Worm (Caenorhabditis elegans) whole organism, L2 larva: ENCODE data around the gene W07E11.1.

Experiments used
- C34F6.9 ChIP-seq: fragments of 150-350 bp; optimal IDR thresholded peaks from 2 replicates; lab custom pipeline; 2014; ENCODE audit warnings: missing biosample characterization, missing genetic modification characterization
- R02D3.7 ChIP-seq: fragments of 150-350 bp; optimal IDR thresholded peaks from 2 replicates; lab custom pipeline; 2014; ENCODE audit warnings: missing biosample characterization, missing genetic modification characterization
- Y55F3AM.14 ChIP-seq: fragments of 200-800 bp; sonication (Bioruptor generic); optimal IDR thresholded peaks from 2 replicates; lab custom pipeline; 2018; ENCODE audit warnings: mild to moderate bottlenecking, missing genetic modification characterization, missing compliant biosample characterization
- ZK546.5 ChIP-seq: sonication (generic microtip); optimal IDR thresholded peaks from 2 replicates; lab custom pipeline; 2017; ENCODE audit warnings: missing biosample characterization, missing genetic modification characterization
- aly-2 ChIP-seq: fragments of 150-350 bp; optimal IDR thresholded peaks from 2 replicates; lab custom pipeline; 2014; ENCODE audit warnings: missing biosample characterization, missing genetic modification characterization
- ama-1 ChIP-seq: fragments of 150-350 bp; optimal IDR thresholded peaks from 2 replicates; lab custom pipeline; 2018; ENCODE audit warnings: inconsistent platforms
- blmp-1 ChIP-seq: sonication (generic microtip); optimal IDR thresholded peaks from 2 replicates; lab custom pipeline; 2017; ENCODE audit warnings: missing genetic modification characterization, mild to moderate bottlenecking, missing compliant biosample characterization, antibody characterized with exemption, moderate library complexity; ENCODE audit not compliant: insufficient read depth
- ceh-16 ChIP-seq: fragments of 150-350 bp; optimal IDR thresholded peaks from 2 replicates; lab custom pipeline; 2014; ENCODE audit warnings: missing biosample characterization, missing genetic modification characterization
- ceh-82 ChIP-seq: fragments of 150-350 bp; optimal IDR thresholded peaks from 2 replicates; lab custom pipeline; 2014; ENCODE audit warnings: missing biosample characterization, missing genetic modification characterization
- crh-2 ChIP-seq: sonication (generic microtip); optimal IDR thresholded peaks from 2 replicates; lab custom pipeline; 2017; ENCODE audit warnings: missing biosample characterization, missing genetic modification characterization
- dmd-4 ChIP-seq: sonication (generic microtip); optimal IDR thresholded peaks from 2 replicates; lab custom pipeline; 2017; ENCODE audit warnings: missing biosample characterization, missing genetic modification characterization
- elt-1 ChIP-seq: fragments of 150-350 bp; optimal IDR thresholded peaks from 2 replicates; lab custom pipeline; 2014; ENCODE audit warnings: missing biosample characterization, missing genetic modification characterization
- elt-3 ChIP-seq: sonication (generic microtip); optimal IDR thresholded peaks from 2 replicates; lab custom pipeline; 2017; ENCODE audit warnings: missing biosample characterization, missing genetic modification characterization
- fos-1 ChIP-seq: fragments of 150-350 bp; optimal IDR thresholded peaks from 2 replicates; lab custom pipeline; 2014; ENCODE audit warnings: missing biosample characterization, missing genetic modification characterization
- gmeb-1 ChIP-seq: fragments of 150-350 bp; optimal IDR thresholded peaks from 2 replicates; lab custom pipeline; 2014; ENCODE audit warnings: missing biosample characterization, missing genetic modification characterization
- lin-11 ChIP-seq: fragments of 150-350 bp; sonication (generic microtip); optimal IDR thresholded peaks from 2 replicates; lab custom pipeline; 2014; ENCODE audit warnings: missing biosample characterization, missing genetic modification characterization, inconsistent platforms, mixed read lengths
- lin-13 ChIP-seq: fragments of 150-350 bp; optimal IDR thresholded peaks from 2 replicates; lab custom pipeline; 2014; ENCODE audit warnings: missing biosample characterization, missing genetic modification reagents, missing genetic modification characterization
- lin-39 ChIP-seq: fragments of 150-350 bp; optimal IDR thresholded peaks from 2 replicates; lab custom pipeline; 2014; ENCODE audit warnings: missing biosample characterization, missing genetic modification reagents, missing genetic modification characterization
- lsy-2 ChIP-seq, 2 experiments: fragments of 150-350 bp in 1 of 2; sonication (generic microtip) in 1 of 2; optimal IDR thresholded peaks; 2 replicates each; lab custom pipeline; 2014 to 2017; ENCODE audit warnings: missing biosample characterization in 2 of 2, missing genetic modification characterization in 2 of 2
- mab-5 ChIP-seq: fragments of 150-350 bp; optimal IDR thresholded peaks from 2 replicates; lab custom pipeline; 2014; ENCODE audit warnings: missing biosample characterization, missing genetic modification characterization
- mbf-1 ChIP-seq: sonication (generic microtip); optimal IDR thresholded peaks from 2 replicates; lab custom pipeline; 2017; ENCODE audit warnings: missing biosample characterization, missing genetic modification characterization
- mdl-1 ChIP-seq, 2 experiments: fragments of 150-350 bp in 1 of 2; sonication (generic microtip) in 1 of 2; optimal IDR thresholded peaks; 2 replicates each; lab custom pipeline; 2017; ENCODE audit warnings: missing biosample characterization in 2 of 2, missing genetic modification characterization in 2 of 2
- nhr-10 ChIP-seq: sonication (generic microtip); optimal IDR thresholded peaks from 2 replicates; lab custom pipeline; 2017; ENCODE audit warnings: missing biosample characterization, missing genetic modification characterization
- nhr-11 ChIP-seq: fragments of 150-350 bp; optimal IDR thresholded peaks from 2 replicates; lab custom pipeline; 2014; ENCODE audit warnings: missing biosample characterization, missing genetic modification characterization
- nhr-12 ChIP-seq: fragments of 150-350 bp; optimal IDR thresholded peaks from 2 replicates; lab custom pipeline; 2014; ENCODE audit warnings: missing biosample characterization, missing genetic modification characterization
- nhr-129 ChIP-seq: fragments of 150-350 bp; optimal IDR thresholded peaks from 2 replicates; lab custom pipeline; 2014; ENCODE audit warnings: missing biosample characterization, missing genetic modification characterization
- nhr-21 ChIP-seq: fragments of 150-350 bp; optimal IDR thresholded peaks from 2 replicates; lab custom pipeline; 2014; ENCODE audit warnings: missing biosample characterization, missing genetic modification characterization
- nhr-23 ChIP-seq: fragments of 150-350 bp; optimal IDR thresholded peaks from 2 replicates; lab custom pipeline; 2014; ENCODE audit warnings: missing biosample characterization, missing genetic modification reagents, missing genetic modification characterization
- nhr-237 ChIP-seq: fragments of 150-350 bp; optimal IDR thresholded peaks from 2 replicates; lab custom pipeline; 2014; ENCODE audit warnings: missing biosample characterization, missing genetic modification characterization
- nhr-6 ChIP-seq: fragments of 150-350 bp; optimal IDR thresholded peaks from 2 replicates; lab custom pipeline; 2014; ENCODE audit warnings: missing biosample characterization, missing genetic modification characterization
- peb-1 ChIP-seq: fragments of 150-350 bp; optimal IDR thresholded peaks from 2 replicates; lab custom pipeline; 2014; ENCODE audit warnings: missing biosample characterization, missing genetic modification characterization
- skn-1 ChIP-seq: sonication (generic microtip); optimal IDR thresholded peaks from 2 replicates; lab custom pipeline; 2017; ENCODE audit warnings: missing biosample characterization, missing genetic modification characterization
- sma-9 ChIP-seq, 2 experiments: fragments of 150-350 bp in 1 of 2; sonication (generic microtip) in 1 of 2; optimal IDR thresholded peaks; 2 replicates each; lab custom pipeline; 2014 to 2016; ENCODE audit warnings: missing genetic modification characterization in 2 of 2, mild to moderate bottlenecking in 1 of 2, missing biosample characterization in 1 of 2, missing compliant biosample characterization in 1 of 2, missing genetic modification reagents in 1 of 2, moderate library complexity in 1 of 2
- snpc-4 ChIP-seq: fragments of 150-350 bp; optimal IDR thresholded peaks from 2 replicates; lab custom pipeline; 2014; ENCODE audit warnings: missing biosample characterization, missing genetic modification characterization
- unc-39 ChIP-seq: fragments of 150-350 bp; optimal IDR thresholded peaks from 2 replicates; lab custom pipeline; 2014; ENCODE audit warnings: missing biosample characterization, missing genetic modification characterization
- unc-62 ChIP-seq: fragments of 150-350 bp; optimal IDR thresholded peaks from 2 replicates; lab custom pipeline; 2014; ENCODE audit warnings: missing biosample characterization, missing genetic modification reagents, missing genetic modification characterization
- zag-1 ChIP-seq: fragments of 150-350 bp; optimal IDR thresholded peaks from 2 replicates; lab custom pipeline; 2014; ENCODE audit warnings: missing biosample characterization, missing genetic modification characterization

The W07E11.1 gene

ce11 chrX:10074233-10074632 is 10.2 kb upstream of the W07E11.1 start, which contains the start of gene ZC373.5:
TSS of gene ZC373.5 (minus strand) at chrX:10074391.
- TF ChIP-seq unc-39 (tag; lab: Kevin White, UChicago) (no peak), nhr-129 (tag; lab: Kevin White, UChicago) (peak; percentile 36), R02D3.7 (no peak), lsy-2 (tag; optimal IDR thresholded peaks at IDR 0.05; lab: Kevin White, UChicago) (peak in 1 of 2 experiments; percentile 1), C34F6.9 (tag; lab: Kevin White, UChicago) (peak; percentile 6), fos-1 (tag; lab: Kevin White, UChicago) (peak; percentile 70), skn-1 (tag; lab: Kevin White, UChicago) (no peak), lin-39 (tag; lab: Kevin White, UChicago) (no peak), mab-5 (no peak), zag-1 (tag; lab: Kevin White, UChicago) (no peak), crh-2 (tag; lab: Kevin White, UChicago) (peak; percentile 38), gmeb-1 (peak; percentile 21)

- TF ChIP-seq aly-2 (tag; lab: Kevin White, UChicago) (no peak), peb-1 (tag; lab: Kevin White, UChicago) (no peak), nhr-6 (tag; lab: Kevin White, UChicago) (no peak), nhr-12 (tag; lab: Kevin White, UChicago) (no peak), nhr-10 (tag; lab: Kevin White, UChicago) (no peak), mbf-1 (tag; lab: Kevin White, UChicago) (no peak), lin-39 (tag; lab: Kevin White, UChicago) (no peak), mdl-1 (tag; optimal IDR thresholded peaks at IDR 0.05; lab: Kevin White, UChicago) (no peak), crh-2 (tag; lab: Kevin White, UChicago) (no peak), Y55F3AM.14 (GFP tag; lab: Kevin White, UChicago) (no peak), R02D3.7 (no peak), nhr-237 (tag; lab: Kevin White, UChicago) (no peak)
Observed at ce11 chrX:10074988-10075387, 9.4 kb upstream of the W07E11.1 start, which contains the start of gene dao-4. TSS of gene dao-4 (plus strand) at chrX:10075288.

- TF ChIP-seq ceh-82 (tag; lab: Kevin White, UChicago) (no peak), aly-2 (tag; lab: Kevin White, UChicago) (no peak), nhr-10 (tag; lab: Kevin White, UChicago) (no peak), lin-11 (no peak), skn-1 (tag; lab: Kevin White, UChicago) (no peak), elt-3 (tag; lab: Kevin White, UChicago) (no peak), ZK546.5 (tag; lab: Kevin White, UChicago) (no peak), nhr-23 (tag; lab: Kevin White, UChicago) (no peak), gmeb-1 (no peak), sma-9 (GFP tag; optimal IDR thresholded peaks at IDR 0.05; lab: Kevin White, UChicago) (no peak), sma-9 (tag; optimal IDR thresholded peaks at IDR 0.05; lab: Kevin White, UChicago) (no peak), snpc-4 (tag; lab: Kevin White, UChicago) (no peak), unc-62 (no peak), unc-39 (tag; lab: Kevin White, UChicago) (no peak), dmd-4 (tag; lab: Kevin White, UChicago) (no peak), lin-39 (tag; lab: Kevin White, UChicago) (no peak), mdl-1 (tag; optimal IDR thresholded peaks at IDR 0.05; lab: Kevin White, UChicago) (no peak), elt-1 (tag; lab: Kevin White, UChicago) (no peak)
Observed at ce11 chrX:10076334-10076733, 8.1 kb upstream of the W07E11.1 start.

ce11 chrX:10077297-10077696 is 7.1 kb upstream of the W07E11.1 start, which contains the start of gene col-176:
TSS of gene col-176 (plus strand) at chrX:10077597.
- TF ChIP-seq nhr-11 (tag; lab: Kevin White, UChicago) (no peak), C34F6.9 (tag; lab: Kevin White, UChicago) (no peak), lin-13 (GFP tag; lab: Kevin White, UChicago) (no peak), blmp-1 (tag; lab: Kevin White, UChicago) (no peak), nhr-237 (tag; lab: Kevin White, UChicago) (no peak), lsy-2 (tag; optimal IDR thresholded peaks at IDR 0.05; lab: Kevin White, UChicago) (no peak), nhr-21 (tag; lab: Kevin White, UChicago) (no peak), ama-1 (lab: Kevin White, UChicago) (no peak), nhr-129 (tag; lab: Kevin White, UChicago) (no peak), ceh-82 (tag; lab: Kevin White, UChicago) (no peak), sma-9 (GFP tag; optimal IDR thresholded peaks at IDR 0.05; lab: Kevin White, UChicago) (no peak), sma-9 (tag; optimal IDR thresholded peaks at IDR 0.05; lab: Kevin White, UChicago) (no peak), snpc-4 (tag; lab: Kevin White, UChicago) (no peak), ceh-16 (tag; lab: Kevin White, UChicago) (no peak)
- TF ChIP-seq, all 48 proteins: peak for 0
